Fruit fly (Drosophila melanogaster): ENCODE results near the gene Osi10a.

Osi10a gene

DNA sequence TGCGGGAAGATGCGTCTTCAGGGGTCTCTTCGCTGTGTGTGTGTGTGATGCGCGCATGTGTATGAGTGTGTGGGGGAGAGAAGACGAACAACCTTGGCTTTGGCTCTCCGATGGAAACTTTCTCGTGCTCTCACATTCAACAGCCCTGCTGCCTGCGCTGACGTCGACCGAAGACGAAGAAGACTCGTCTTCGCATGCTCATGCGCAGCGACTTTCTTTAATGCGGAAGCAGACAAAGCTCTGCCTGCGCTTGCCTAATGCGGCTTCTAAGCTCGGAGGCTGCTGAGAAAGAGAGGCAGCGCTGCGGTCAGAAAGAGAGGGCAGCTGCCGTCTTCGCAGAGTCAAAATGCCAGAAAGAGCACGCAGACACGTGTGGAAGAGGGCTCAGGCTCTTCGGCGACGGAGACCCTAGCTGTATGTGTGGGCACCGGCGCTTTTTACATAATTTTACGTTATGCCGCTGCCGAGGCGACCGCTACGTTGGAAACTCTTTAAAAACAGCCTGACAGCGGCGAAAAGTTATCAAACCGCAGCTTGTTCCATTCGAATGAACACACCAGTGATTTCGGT, 29.5 kb upstream of the Osi10a start, which contains the start of gene Osi6:
Gene Osi6 (plus strand): TSS at position 520 of the 570 bp plus-strand sequence.
- TF ChIP-seq CG8478 (optimal IDR thresholded peaks at IDR 0.05) = no peak
- no peak for TF ChIP-seq pan (optimal IDR thresholded peaks at IDR 0.05)
- TF ChIP-seq usp (GFP tag; optimal IDR thresholded peaks at IDR 0.05) = no peak
- TF ChIP-seq Dll (optimal IDR thresholded peaks at IDR 0.05) = peak; percentile 29
- TF ChIP-seq EcR (GFP tag; optimal IDR thresholded peaks at IDR 0.05) = no peak

dm6 chr3R:6238977-6239376, 24.8 kb upstream of the Osi10a start:
- no peak for TF ChIP-seq CG8478 (optimal IDR thresholded peaks at IDR 0.05)
- TF ChIP-seq psq (optimal IDR thresholded peaks at IDR 0.05) = no peak
- TF ChIP-seq usp (GFP tag; optimal IDR thresholded peaks at IDR 0.05) = no peak
- TF ChIP-seq pan (optimal IDR thresholded peaks at IDR 0.05) = no peak
- TF ChIP-seq Dll (optimal IDR thresholded peaks at IDR 0.05) = no peak
- TF ChIP-seq EcR (GFP tag; optimal IDR thresholded peaks at IDR 0.05) = no peak

DNA sequence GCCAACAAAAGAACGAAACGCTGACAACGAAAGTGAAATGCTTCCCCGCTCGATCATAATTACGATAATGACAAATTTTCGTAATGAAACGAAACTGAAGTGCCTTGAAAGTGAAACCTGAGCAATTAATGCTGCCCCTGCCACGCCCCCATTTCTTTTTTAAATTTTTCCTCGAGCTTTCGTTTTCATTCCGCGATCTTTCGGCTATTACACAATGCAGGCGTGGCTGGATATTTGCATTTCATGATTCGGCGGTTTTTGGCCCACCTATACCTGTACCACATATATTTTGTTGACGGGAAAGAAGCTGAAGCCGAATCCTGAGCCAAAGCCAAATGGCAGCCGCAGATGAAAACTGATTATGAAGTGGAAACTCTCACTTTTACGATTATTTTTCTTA, 23.5 kb upstream of the Osi10a start:
- no peak for TF ChIP-seq psq (optimal IDR thresholded peaks at IDR 0.05)
- no peak for TF ChIP-seq usp (GFP tag; optimal IDR thresholded peaks at IDR 0.05)
- no peak for TF ChIP-seq EcR (GFP tag; optimal IDR thresholded peaks at IDR 0.05)
- no peak for TF ChIP-seq pan (optimal IDR thresholded peaks at IDR 0.05)
- no peak for TF ChIP-seq CG8478 (optimal IDR thresholded peaks at IDR 0.05)
- no peak for TF ChIP-seq Dll (optimal IDR thresholded peaks at IDR 0.05)

- no peak for TF ChIP-seq psq (optimal IDR thresholded peaks at IDR 0.05)
- TF ChIP-seq pan (optimal IDR thresholded peaks at IDR 0.05) = no peak
- TF ChIP-seq usp (GFP tag; optimal IDR thresholded peaks at IDR 0.05) = no peak
- no peak for TF ChIP-seq EcR (GFP tag; optimal IDR thresholded peaks at IDR 0.05)
- no peak for TF ChIP-seq Dll (optimal IDR thresholded peaks at IDR 0.05)
- no peak for TF ChIP-seq CG8478 (optimal IDR thresholded peaks at IDR 0.05)
Observed at dm6 chr3R:6241289-6241688, 22.5 kb upstream of the Osi10a start.

dm6 chr3R:6244035-6244434, 19.7 kb upstream of the Osi10a start:
- TF ChIP-seq Dll (optimal IDR thresholded peaks at IDR 0.05) (peak; percentile 59), EcR (GFP tag; optimal IDR thresholded peaks at IDR 0.05) (no peak)

DNA sequence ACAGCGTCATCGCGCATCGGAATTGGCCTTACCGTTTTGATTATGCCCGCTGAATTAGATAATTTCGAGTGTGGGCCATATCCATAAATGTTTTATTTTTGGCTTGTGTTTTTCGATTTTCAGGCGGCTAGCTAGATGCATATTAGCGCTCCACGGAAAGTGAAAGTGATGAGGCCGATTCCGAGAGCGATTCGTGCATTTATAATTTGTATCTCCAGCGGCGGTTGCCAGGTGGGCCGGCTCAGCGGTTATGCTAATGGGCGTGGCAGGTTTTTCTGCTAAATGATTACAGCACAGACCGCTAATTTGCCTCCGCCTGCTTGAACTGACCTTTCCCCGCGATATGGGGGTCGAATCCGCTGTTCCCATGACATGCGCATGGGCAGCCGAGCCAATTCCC, 18.8 kb upstream of the Osi10a start:
- TF ChIP-seq Dll (optimal IDR thresholded peaks at IDR 0.05) (no peak), EcR (GFP tag; optimal IDR thresholded peaks at IDR 0.05) (no peak), pan (optimal IDR thresholded peaks at IDR 0.05) (no peak), usp (GFP tag; optimal IDR thresholded peaks at IDR 0.05) (no peak), psq (optimal IDR thresholded peaks at IDR 0.05) (no peak), CG8478 (optimal IDR thresholded peaks at IDR 0.05) (no peak)

DNA sequence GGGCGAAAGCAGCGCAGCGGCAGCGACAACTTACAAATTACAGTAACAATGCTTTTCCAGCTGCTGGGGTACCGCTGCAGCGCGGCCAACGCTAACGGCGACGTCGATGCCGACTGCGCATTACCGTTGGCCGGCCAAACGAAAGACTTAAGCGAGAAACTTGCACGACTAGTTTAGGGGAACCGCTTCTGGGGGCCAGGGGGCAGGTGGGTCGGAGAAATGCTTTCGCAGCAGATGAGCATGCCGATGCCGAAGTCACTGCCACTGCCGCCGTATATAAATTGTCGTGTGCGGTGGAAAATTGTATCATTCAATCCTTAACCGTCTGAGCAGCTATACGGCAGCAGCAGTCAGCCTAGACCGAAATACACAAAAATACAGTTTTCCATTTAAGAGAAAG, 15.1 kb upstream of the Osi10a start, which contains the start of gene Osi7:
Gene Osi7 (plus strand): TSS at position 301 of the 400 bp plus-strand sequence.
- TF ChIP-seq Dll (optimal IDR thresholded peaks at IDR 0.05) = no peak
- no peak for TF ChIP-seq psq (optimal IDR thresholded peaks at IDR 0.05)
- TF ChIP-seq usp (GFP tag; optimal IDR thresholded peaks at IDR 0.05) = no peak
- no peak for TF ChIP-seq EcR (GFP tag; optimal IDR thresholded peaks at IDR 0.05)
- no peak for TF ChIP-seq CG8478 (optimal IDR thresholded peaks at IDR 0.05)
- no peak for TF ChIP-seq pan (optimal IDR thresholded peaks at IDR 0.05)

dm6 chr3R:6252809-6253208, 10.9 kb upstream of the Osi10a start:
- TF ChIP-seq psq (optimal IDR thresholded peaks at IDR 0.05) (no peak), Dll (optimal IDR thresholded peaks at IDR 0.05) (peak; percentile 64)

dm6 chr3R:6254438-6254837, 9.3 kb upstream of the Osi10a start:
- no peak for TF ChIP-seq CG8478 (optimal IDR thresholded peaks at IDR 0.05)
- no peak for TF ChIP-seq EcR (GFP tag; optimal IDR thresholded peaks at IDR 0.05)
- no peak for TF ChIP-seq pan (optimal IDR thresholded peaks at IDR 0.05)
- no peak for TF ChIP-seq Dll (optimal IDR thresholded peaks at IDR 0.05)
- TF ChIP-seq psq (optimal IDR thresholded peaks at IDR 0.05) = no peak
- no peak for TF ChIP-seq usp (GFP tag; optimal IDR thresholded peaks at IDR 0.05)

DNA sequence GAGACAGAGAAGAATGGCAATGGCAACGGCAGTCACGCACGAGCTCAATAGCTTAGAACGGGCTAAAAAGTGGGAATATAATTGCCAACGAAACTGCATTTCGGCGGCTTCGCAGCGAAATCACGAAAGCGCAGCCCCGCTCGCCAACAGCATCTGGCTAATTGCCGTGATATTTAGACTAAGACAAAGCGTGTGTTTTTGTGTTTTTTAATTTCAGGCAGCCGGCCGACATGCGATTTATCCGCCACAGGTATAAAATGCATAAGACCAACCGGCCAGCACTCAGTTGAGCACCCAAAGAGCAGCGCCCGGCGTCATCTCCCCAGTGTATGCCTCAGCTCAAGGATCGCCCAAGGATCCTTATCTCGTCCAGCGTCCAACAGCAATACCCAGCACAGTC, 8.9 kb upstream of the Osi10a start, which contains the start of gene Osi8:
Gene Osi8 (plus strand): TSS at position 301 of the 400 bp plus-strand sequence.
- TF ChIP-seq CG8478 (optimal IDR thresholded peaks at IDR 0.05) = no peak
- TF ChIP-seq usp (GFP tag; optimal IDR thresholded peaks at IDR 0.05) = no peak
- TF ChIP-seq EcR (GFP tag; optimal IDR thresholded peaks at IDR 0.05) = no peak
- no peak for TF ChIP-seq pan (optimal IDR thresholded peaks at IDR 0.05)
- TF ChIP-seq Dll (optimal IDR thresholded peaks at IDR 0.05) = no peak
- TF ChIP-seq psq (optimal IDR thresholded peaks at IDR 0.05) = no peak

DNA sequence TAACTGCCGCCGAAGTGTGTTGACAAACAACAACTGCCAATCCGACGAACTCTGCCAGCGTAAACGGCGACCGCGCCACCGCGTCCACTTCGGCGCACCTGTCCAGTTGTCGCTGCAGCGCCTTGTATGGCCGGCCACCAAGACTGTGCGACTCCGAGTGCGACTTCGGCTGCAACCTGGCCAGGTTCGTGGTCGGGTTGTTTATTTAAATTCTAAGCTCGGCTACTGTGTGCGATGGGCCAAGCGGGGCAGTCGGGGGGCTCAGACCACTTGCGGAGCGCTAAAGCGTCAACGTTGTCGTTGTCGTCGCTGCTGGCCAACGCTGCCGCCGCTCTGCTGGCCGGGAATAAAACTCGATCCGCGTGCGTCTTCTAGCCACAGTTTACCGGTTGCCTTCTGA, 3.9 kb upstream of the Osi10a start, which contains the start of gene Osi9:
Gene Osi9 (plus strand): TSS at position 375 of the 400 bp plus-strand sequence.
- no peak for TF ChIP-seq pan (optimal IDR thresholded peaks at IDR 0.05)
- no peak for TF ChIP-seq usp (GFP tag; optimal IDR thresholded peaks at IDR 0.05)
- TF ChIP-seq Dll (optimal IDR thresholded peaks at IDR 0.05) = no peak
- no peak for TF ChIP-seq psq (optimal IDR thresholded peaks at IDR 0.05)
- no peak for TF ChIP-seq EcR (GFP tag; optimal IDR thresholded peaks at IDR 0.05)
- no peak for TF ChIP-seq CG8478 (optimal IDR thresholded peaks at IDR 0.05)

DNA sequence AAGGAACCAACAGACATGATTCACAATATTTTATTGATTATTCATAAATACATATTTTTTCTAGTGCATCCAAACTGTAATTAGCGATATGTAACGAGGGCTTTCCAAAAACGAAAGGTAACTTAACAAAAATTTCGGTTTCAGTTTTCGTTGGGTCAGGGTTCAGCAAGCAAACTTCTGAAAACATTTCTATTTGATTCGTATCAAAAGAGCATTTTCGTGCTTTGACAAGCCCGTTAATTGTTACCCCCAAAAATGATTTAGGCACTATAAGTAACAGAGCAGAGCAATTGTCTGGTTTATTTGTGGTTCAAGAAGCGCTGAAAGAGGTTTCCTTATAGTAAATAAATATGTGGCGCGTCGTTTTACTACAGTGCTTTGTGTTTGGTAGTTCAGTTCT, 2.1 kb downstream of the Osi10a start, which contains the start of gene Osi10b:
Gene Osi10b (plus strand): TSS at position 301 of the 400 bp plus-strand sequence.
- no peak for TF ChIP-seq psq (optimal IDR thresholded peaks at IDR 0.05)
- TF ChIP-seq EcR (GFP tag; optimal IDR thresholded peaks at IDR 0.05) = no peak
- TF ChIP-seq Dll (optimal IDR thresholded peaks at IDR 0.05) = no peak
- no peak for TF ChIP-seq CG8478 (optimal IDR thresholded peaks at IDR 0.05)
- TF ChIP-seq pan (optimal IDR thresholded peaks at IDR 0.05) = no peak
- no peak for TF ChIP-seq usp (GFP tag; optimal IDR thresholded peaks at IDR 0.05)

DNA sequence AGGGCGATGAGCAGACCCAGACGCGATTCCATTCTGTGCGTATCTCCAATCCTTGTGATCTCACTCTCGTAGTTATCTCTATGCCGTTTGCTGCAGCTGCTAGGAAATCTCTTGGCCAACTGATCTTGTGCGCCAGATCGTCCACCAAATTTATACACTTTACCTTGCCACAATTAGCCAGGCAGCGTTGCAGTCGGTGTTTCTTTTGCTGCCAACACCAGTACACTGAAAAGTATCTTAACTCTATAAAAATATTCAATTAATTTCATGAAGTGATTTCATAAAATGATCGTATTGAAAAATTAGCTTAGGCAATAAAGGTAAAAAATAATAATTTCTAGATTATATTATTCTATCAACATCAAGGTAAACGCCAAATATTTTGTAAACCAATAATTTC, 4.9 kb downstream of the Osi10a start, which contains the start of gene Osi11:
Gene Osi11 (minus strand): TSS at position 101 of the 400 bp plus-strand sequence.
- no peak for TF ChIP-seq usp (GFP tag; optimal IDR thresholded peaks at IDR 0.05)
- no peak for TF ChIP-seq EcR (GFP tag; optimal IDR thresholded peaks at IDR 0.05)
- no peak for TF ChIP-seq pan (optimal IDR thresholded peaks at IDR 0.05)
